Fruit fly (Drosophila melanogaster) whole organism, embryonic: ENCODE data around the gene Tsr1.

Source experiments
- Asciz ChIP-seq: fragments of 200-800 bp; sonication (Bioruptor generic); optimal IDR thresholded peaks from 2 replicates; lab custom pipeline; 2017; ENCODE audit warnings: missing biosample characterization, mild to moderate bottlenecking, missing genetic modification characterization, missing genetic modification reagents
- Atf3 ChIP-seq: fragments of 200-800 bp; sonication (Bioruptor generic); optimal IDR thresholded peaks from 3 replicates; lab custom pipeline; 2016; ENCODE audit warnings: missing biosample characterization, missing genetic modification characterization
- Bteb2 ChIP-seq: fragments of 200-800 bp; sonication (Bioruptor generic); optimal IDR thresholded peaks from 2 replicates; lab custom pipeline; 2016; ENCODE audit warnings: missing biosample characterization, missing genetic modification characterization
- CG10462 ChIP-seq: fragments of 200-800 bp; sonication (Bioruptor generic); optimal IDR thresholded peaks from 2 replicates; lab custom pipeline; 2016; ENCODE audit warnings: missing biosample characterization, missing genetic modification characterization
- CG30020 ChIP-seq: fragments of 200-800 bp; optimal IDR thresholded peaks from 2 replicates; lab custom pipeline; 2019; ENCODE audit warnings: missing biosample characterization, mild to moderate bottlenecking, missing genetic modification characterization, moderate library complexity
- CG33557 ChIP-seq: fragments of 200-800 bp; sonication (Bioruptor generic); optimal IDR thresholded peaks from 2 replicates; lab custom pipeline; 2019; ENCODE audit warnings: missing biosample characterization, mild to moderate bottlenecking, missing genetic modification characterization, moderate library complexity
- CG3838 ChIP-seq: fragments of 200-800 bp; sonication (Bioruptor generic); optimal IDR thresholded peaks from 3 replicates; lab custom pipeline; 2016; ENCODE audit warnings: missing biosample characterization, missing genetic modification characterization
- CG4730 ChIP-seq: fragments of 200-800 bp; sonication (Bioruptor generic); IDR thresholded peaks from 2 replicates; pipeline ENCODE4 v1.3.6; 2022; ENCODE audit warnings: missing biosample characterization, missing genetic modification characterization
- CG6654 ChIP-seq: fragments of 200-800 bp; sonication (Bioruptor generic); optimal IDR thresholded peaks from 2 replicates; lab custom pipeline; 2017; ENCODE audit warnings: missing biosample characterization, mild to moderate bottlenecking, missing genetic modification characterization
- CG6689 ChIP-seq: fragments of 200-800 bp; sonication (Bioruptor generic); IDR thresholded peaks from 2 replicates; pipeline ENCODE4 v1.3.6; 2022; ENCODE audit warnings: missing biosample characterization, missing genetic modification characterization
- CG7839 ChIP-seq: fragments of 200-800 bp; sonication (Bioruptor generic); optimal IDR thresholded peaks from 3 replicates; lab custom pipeline; 2018; ENCODE audit warnings: missing biosample characterization, mild to moderate bottlenecking, missing genetic modification characterization, moderate library complexity
- CG8478 ChIP-seq: fragments of >200 bp; optimal IDR thresholded peaks from 2 replicates; lab custom pipeline; 2018
- CG9437 ChIP-seq: fragments of 200-800 bp; sonication (Bioruptor generic); optimal IDR thresholded peaks from 2 replicates; lab custom pipeline; 2018; ENCODE audit warnings: missing biosample characterization, mild to moderate bottlenecking, missing genetic modification characterization
- CG9797 ChIP-seq: fragments of 200-800 bp; sonication (Bioruptor generic); optimal IDR thresholded peaks from 3 replicates; lab custom pipeline; 2018; ENCODE audit warnings: missing biosample characterization, mild to moderate bottlenecking, missing genetic modification characterization
- Chrac-16 ChIP-seq: fragments of 200-800 bp; sonication (Bioruptor generic); optimal IDR thresholded peaks from 3 replicates; lab custom pipeline; 2016; ENCODE audit warnings: missing biosample characterization, missing genetic modification characterization
- CrebB ChIP-seq: fragments of 200-800 bp; sonication (Bioruptor generic); optimal IDR thresholded peaks from 3 replicates; lab custom pipeline; 2018; ENCODE audit warnings: missing biosample characterization, mild to moderate bottlenecking, missing genetic modification characterization
- Deaf1 ChIP-seq: fragments of 200-800 bp; optimal IDR thresholded peaks from 3 replicates; lab custom pipeline; 2019; ENCODE audit warnings: missing biosample characterization, mild to moderate bottlenecking, missing genetic modification characterization, moderate library complexity
- Ets65A ChIP-seq: fragments of 200-800 bp; sonication (Bioruptor generic); peaks from one replicate; lab custom pipeline; 2016; ENCODE audit warnings: missing biosample characterization, missing genetic modification characterization
- Fer3 ChIP-seq: fragments of 200-800 bp; sonication (Bioruptor generic); optimal IDR thresholded peaks from 2 replicates; lab custom pipeline; 2018; ENCODE audit warnings: missing biosample characterization, mild to moderate bottlenecking, missing genetic modification characterization, moderate library complexity
- Gug ChIP-seq: fragments of 200-800 bp; sonication (Bioruptor generic); IDR thresholded peaks from 4 replicates; pipeline ENCODE4 v1.3.6; 2022; ENCODE audit warnings: missing biosample characterization, missing genetic modification characterization
- H2.0 ChIP-seq: fragments of 200-800 bp; sonication (Bioruptor generic); IDR thresholded peaks from 2 replicates; pipeline ENCODE4 v1.3.6; 2022; ENCODE audit warnings: missing biosample characterization, missing genetic modification characterization
- Hr39 ChIP-seq: fragments of >200 bp; optimal IDR thresholded peaks from 2 replicates; lab custom pipeline; 2017
- Hr51 ChIP-seq, 2 experiments: fragments of 200-800 bp; sonication (Bioruptor generic); optimal IDR thresholded peaks; 2 replicates in 1 of 2; 3 replicates in 1 of 2; lab custom pipeline; 2016 to 2018; ENCODE audit warnings: missing biosample characterization in 2 of 2, missing genetic modification characterization in 2 of 2, mild to moderate bottlenecking in 1 of 2, moderate library complexity in 1 of 2
- Kr ChIP-seq: fragments of 200-800 bp; sonication (Bioruptor generic); optimal IDR thresholded peaks from 2 replicates; lab custom pipeline; 2017; ENCODE audit warnings: missing biosample characterization, mild to moderate bottlenecking, missing genetic modification characterization
- Lpt ChIP-seq: fragments of >200 bp; optimal IDR thresholded peaks from 2 replicates; lab custom pipeline; 2018; ENCODE audit warnings: missing biosample characterization, missing genetic modification characterization
- MESR4 ChIP-seq: fragments of 200-800 bp; sonication (Bioruptor generic); optimal IDR thresholded peaks from 2 replicates; lab custom pipeline; 2018; ENCODE audit warnings: missing biosample characterization, mild to moderate bottlenecking, missing genetic modification characterization, moderate library complexity
- Mrtf ChIP-seq: fragments of 200-800 bp; sonication (Bioruptor generic); IDR thresholded peaks from 3 replicates; pipeline ENCODE4 v1.3.6; 2022; ENCODE audit warnings: missing biosample characterization, missing genetic modification characterization
- NK7.1 ChIP-seq: fragments of 200-800 bp; sonication (Bioruptor generic); optimal IDR thresholded peaks from 3 replicates; lab custom pipeline; 2016; ENCODE audit warnings: missing biosample characterization, missing genetic modification characterization
- Scr ChIP-seq: fragments of 200-800 bp; sonication (Bioruptor generic); IDR thresholded peaks from 2 replicates; pipeline ENCODE4 v1.3.6; 2022; ENCODE audit warnings: missing biosample characterization, missing genetic modification characterization; ENCODE audit not compliant: partially characterized antibody
- Sox100B ChIP-seq: fragments of 200-800 bp; sonication (Bioruptor generic); optimal IDR thresholded peaks from 3 replicates; lab custom pipeline; 2018; ENCODE audit warnings: missing biosample characterization, mild to moderate bottlenecking, missing genetic modification characterization
- Sry-δ ChIP-seq: fragments of 200-800 bp; sonication (Bioruptor generic); optimal IDR thresholded peaks from 2 replicates; lab custom pipeline; 2016; ENCODE audit warnings: missing biosample characterization, missing genetic modification characterization
- Vsx1 ChIP-seq: fragments of 200-800 bp; sonication (Bioruptor generic); optimal IDR thresholded peaks from 2 replicates; lab custom pipeline; 2017; ENCODE audit warnings: missing biosample characterization, mild to moderate bottlenecking, missing genetic modification characterization, missing genetic modification reagents
- ap ChIP-seq: fragments of 200-800 bp; sonication (Bioruptor generic); IDR thresholded peaks from 2 replicates; pipeline ENCODE4 v1.3.6; 2022; ENCODE audit warnings: missing biosample characterization, missing genetic modification characterization
- ato ChIP-seq: fragments of 200-800 bp; sonication (Bioruptor generic); IDR thresholded peaks from 2 replicates; pipeline ENCODE4 v1.3.6; 2022; ENCODE audit warnings: missing biosample characterization, missing genetic modification characterization; ENCODE audit not compliant: partially characterized antibody
- bbx ChIP-seq: fragments of 200-800 bp; sonication (Bioruptor generic); IDR thresholded peaks from 2 replicates; pipeline ENCODE4 v1.3.6; 2022; ENCODE audit warnings: missing biosample characterization, missing genetic modification characterization; ENCODE audit not compliant: partially characterized antibody
- croc ChIP-seq: fragments of 200-800 bp; sonication (Bioruptor generic); conservative IDR thresholded peaks from 3 replicates; pipeline ENCODE4 v1.3.6; 2022; ENCODE audit warnings: missing biosample characterization, missing genetic modification characterization
- dmrt11E ChIP-seq: fragments of 200-800 bp; sonication (Bioruptor generic); optimal IDR thresholded peaks from 3 replicates; lab custom pipeline; 2018; ENCODE audit warnings: missing biosample characterization, mild to moderate bottlenecking, missing genetic modification characterization, moderate library complexity
- ems ChIP-seq: fragments of 200-800 bp; sonication (Bioruptor generic); optimal IDR thresholded peaks from 3 replicates; lab custom pipeline; 2016; ENCODE audit warnings: missing biosample characterization, missing genetic modification characterization
- ewg ChIP-seq: fragments of 200-800 bp; sonication (Bioruptor generic); optimal IDR thresholded peaks from 3 replicates; lab custom pipeline; 2017; ENCODE audit warnings: mild to moderate bottlenecking, missing biosample characterization, missing genetic modification reagents, missing genetic modification characterization
- fd96Cb ChIP-seq: fragments of 200-800 bp; sonication (Bioruptor generic); optimal IDR thresholded peaks from 2 replicates; lab custom pipeline; 2018; ENCODE audit warnings: missing biosample characterization, mild to moderate bottlenecking, missing genetic modification characterization, moderate library complexity
- h ChIP-seq: fragments of >200 bp; optimal IDR thresholded peaks from 2 replicates; lab custom pipeline; 2017
- hth ChIP-seq: fragments of >200 bp; optimal IDR thresholded peaks from 2 replicates; lab custom pipeline; 2017; ENCODE audit warnings: inconsistent platforms
- mirr ChIP-seq: fragments of 200-800 bp; sonication (Bioruptor generic); optimal IDR thresholded peaks from 3 replicates; lab custom pipeline; 2018; ENCODE audit warnings: missing biosample characterization, mild to moderate bottlenecking, missing genetic modification characterization
- mld ChIP-seq: fragments of 200-800 bp; sonication (Bioruptor generic); IDR thresholded peaks from 3 replicates; pipeline ENCODE4 v1.3.6; 2022; ENCODE audit warnings: missing biosample characterization, missing genetic modification characterization; ENCODE audit not compliant: partially characterized antibody
- slou ChIP-seq: fragments of 200-800 bp; sonication (Bioruptor generic); optimal IDR thresholded peaks from 3 replicates; lab custom pipeline; 2016; ENCODE audit warnings: missing biosample characterization, missing genetic modification characterization
- sna ChIP-seq: fragments of 200-800 bp; sonication (Bioruptor generic); IDR thresholded peaks from 2 replicates; pipeline ENCODE4 v1.3.6; 2022; ENCODE audit warnings: missing biosample characterization, missing genetic modification characterization; ENCODE audit not compliant: partially characterized antibody
- tin ChIP-seq: fragments of 200-800 bp; sonication (Bioruptor generic); optimal IDR thresholded peaks from 3 replicates; lab custom pipeline; 2016; ENCODE audit warnings: missing biosample characterization, missing genetic modification characterization
- tio ChIP-seq: fragments of 200-800 bp; sonication (Bioruptor generic); optimal IDR thresholded peaks from 2 replicates; lab custom pipeline; 2017; ENCODE audit warnings: missing biosample characterization, missing genetic modification characterization, inconsistent platforms
- tna ChIP-seq: fragments of 200-800 bp; sonication (Bioruptor generic); IDR thresholded peaks from 2 replicates; pipeline ENCODE4 v1.3.6; 2022; ENCODE audit warnings: missing biosample characterization, missing genetic modification characterization; ENCODE audit not compliant: partially characterized antibody
- trem ChIP-seq: fragments of 200-800 bp; optimal IDR thresholded peaks from 3 replicates; lab custom pipeline; 2019; ENCODE audit warnings: missing biosample characterization, mild to moderate bottlenecking, missing genetic modification characterization, moderate library complexity
- vnd ChIP-seq: fragments of 200-800 bp; sonication (Bioruptor generic); IDR thresholded peaks from 3 replicates; pipeline ENCODE4 v1.3.6; 2022; ENCODE audit warnings: missing biosample characterization, missing genetic modification characterization; ENCODE audit not compliant: partially characterized antibody
- wor ChIP-seq: fragments of 200-800 bp; sonication (Bioruptor generic); IDR thresholded peaks from 2 replicates; pipeline ENCODE4 v1.3.6; 2022; ENCODE audit warnings: missing biosample characterization, missing genetic modification characterization

Gene Tsr1

DNA sequence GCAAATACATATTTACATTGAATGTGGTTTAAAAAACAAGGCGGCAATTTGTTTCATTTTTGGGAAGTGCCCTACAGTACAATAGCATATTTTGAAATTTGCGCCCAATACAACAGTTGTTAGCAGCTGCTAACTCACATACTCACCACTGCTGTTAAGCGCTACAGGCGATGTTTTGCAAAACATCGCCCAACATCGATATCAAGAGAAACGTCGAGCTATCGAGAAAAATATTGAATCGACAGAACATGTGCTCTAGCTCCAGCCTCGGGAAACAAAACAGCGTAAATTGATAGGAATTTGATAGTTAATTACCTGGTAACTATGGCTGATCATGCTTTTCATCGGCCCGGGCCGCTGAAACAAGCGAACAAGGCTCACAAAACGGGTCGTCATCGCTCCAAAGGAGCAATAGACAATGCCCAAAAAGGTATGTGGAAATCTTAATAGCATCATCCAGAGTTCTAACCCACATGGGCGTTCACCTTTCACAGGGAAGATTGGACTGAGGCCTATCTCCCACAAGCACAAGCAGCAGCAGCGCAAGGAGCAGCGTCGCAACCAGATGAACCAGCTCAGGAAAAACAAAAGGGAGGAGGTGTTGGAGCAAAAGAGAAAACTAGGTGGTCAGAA is at the start of gene Tsr1 (continued):
- TF ChIP-seq vnd (GFP tag; lab: Robert Waterston, UW) (peak; percentile 79), tin (no peak), CG6689 (GFP tag; lab: Robert Waterston, UW) (no peak), Hr39 (lab: Kevin White, UChicago) (no peak), mld (peak; percentile 82), CG10462 (no peak), dmrt11E (no peak), Ets65A (GFP tag; lab: Kevin White, UChicago) (no peak), bbx (GFP tag; lab: Robert Waterston, UW) (peak; percentile 92), wor (GFP tag; lab: Robert Waterston, UW) (no peak), CG9437 (GFP tag; lab: Kevin White, UChicago) (no peak), ems (GFP tag; lab: Kevin White, UChicago) (no peak), tna (GFP tag; lab: Robert Waterston, UW) (peak; percentile 67), tio (GFP tag; lab: Kevin White, UChicago) (no peak), ato (GFP tag; lab: Robert Waterston, UW) (peak; percentile 83; the same call in 1 of the 2 replicates), Sry-δ (GFP tag; lab: Kevin White, UChicago) (peak; percentile 74), Gug (GFP tag; lab: Robert Waterston, UW) (no peak), CG6654 (GFP tag; lab: Kevin White, UChicago) (no peak), Deaf1 (tag; lab: Kevin White, UChicago) (no peak), Mrtf (no peak), ap (no peak), Scr (GFP tag; lab: Robert Waterston, UW) (peak; percentile 89), CG3838 (GFP tag; lab: Kevin White, UChicago) (no peak), slou (GFP tag; lab: Kevin White, UChicago) (no peak), Fer3 (tag; lab: Kevin White, UChicago) (no peak), Asciz (no peak), hth (lab: Kevin White, UChicago) (no peak), H2.0 (GFP tag; lab: Robert Waterston, UW) (no peak), CG7839 (tag; lab: Kevin White, UChicago) (no peak), Kr (GFP tag; lab: Kevin White, UChicago) (no peak), Vsx1 (GFP tag; lab: Kevin White, UChicago) (no peak), croc (no peak), Lpt (GFP tag; lab: Kevin White, UChicago) (no peak), CG8478 (lab: Kevin White, UChicago) (no peak), sna (GFP tag; lab: Robert Waterston, UW) (peak; percentile 85), h (lab: Kevin White, UChicago) (no peak), fd96Cb (tag; lab: Kevin White, UChicago) (no peak), Atf3 (GFP tag; lab: Kevin White, UChicago) (no peak), CG30020 (tag; lab: Kevin White, UChicago) (no peak), Bteb2 (GFP tag; lab: Kevin White, UChicago) (no peak), CG33557 (GFP tag; lab: Kevin White, UChicago) (no peak), trem (tag; lab: Kevin White, UChicago) (peak; percentile 47), CG9797 (GFP tag; lab: Kevin White, UChicago) (peak; percentile 12), NK7.1 (GFP tag; lab: Kevin White, UChicago) (no peak), mirr (GFP tag; lab: Kevin White, UChicago) (no peak), Sox100B (GFP tag; lab: Kevin White, UChicago) (no peak), MESR4 (GFP tag; lab: Kevin White, UChicago) (peak; percentile 81), Chrac-16 (GFP tag; lab: Kevin White, UChicago) (no peak), Hr51 (GFP tag; optimal IDR thresholded peaks at IDR 0.05; lab: Kevin White, UChicago) (no peak), CG4730 (no peak), ewg (no peak), CrebB (tag; lab: Kevin White, UChicago) (no peak)
